Worm (Caenorhabditis elegans) whole organism, early embryonic: ENCODE results near the gene dsb-3.

ENCODE experiments used
- F13C5.2 ChIP-seq: sonication (generic microtip); optimal IDR thresholded peaks from 2 replicates; lab custom pipeline; 2017; ENCODE audit warnings: mild to moderate bottlenecking, missing genetic modification characterization, inconsistent platforms, missing compliant biosample characterization
- aly-1 ChIP-seq: sonication (generic microtip); optimal IDR thresholded peaks from 2 replicates; lab custom pipeline; 2016; ENCODE audit warnings: missing genetic modification characterization, missing compliant biosample characterization
- ama-1 ChIP-seq: fragments of 150-350 bp; optimal IDR thresholded peaks from 2 replicates; lab custom pipeline; 2014
- ceh-13 ChIP-seq: fragments of 200-800 bp; sonication (Bioruptor generic); optimal IDR thresholded peaks from 2 replicates; lab custom pipeline; 2018; ENCODE audit warnings: mild to moderate bottlenecking, missing genetic modification characterization, missing compliant biosample characterization
- ceh-36 ChIP-seq: sonication (generic microtip); optimal IDR thresholded peaks from 2 replicates; lab custom pipeline; 2016; ENCODE audit warnings: missing genetic modification characterization, inconsistent platforms, missing compliant biosample characterization
- flt-1 ChIP-seq: fragments of 200-800 bp; sonication (Bioruptor generic); IDR thresholded peaks from 2 replicates; pipeline ENCODE4 v1.3.6; 2022; ENCODE audit warnings: missing genetic modification characterization, missing compliant biosample characterization
- hmbx-1 ChIP-seq: sonication (generic microtip); optimal IDR thresholded peaks from 2 replicates; lab custom pipeline; 2016; ENCODE audit warnings: mild to moderate bottlenecking, missing genetic modification characterization, missing compliant biosample characterization
- hmg-4 ChIP-seq: fragments of 200-800 bp; sonication (Bioruptor generic); optimal IDR thresholded peaks from 2 replicates; lab custom pipeline; 2018; ENCODE audit warnings: mild to moderate bottlenecking, missing genetic modification characterization, missing compliant biosample characterization
- pes-1 ChIP-seq: fragments of 200-800 bp; sonication (Bioruptor generic); IDR thresholded peaks from 2 replicates; pipeline ENCODE4 v1.3.6; 2022; ENCODE audit warnings: missing genetic modification reagents, missing genetic modification characterization, missing compliant biosample characterization
- sea-1 ChIP-seq: fragments of 200-800 bp; sonication (Bioruptor generic); conservative IDR thresholded peaks from 2 replicates; pipeline ENCODE4 v1.3.6; 2022; ENCODE audit warnings: missing genetic modification characterization, missing compliant biosample characterization
- tra-4 ChIP-seq: sonication (generic microtip); optimal IDR thresholded peaks from 2 replicates; lab custom pipeline; 2017; ENCODE audit warnings: missing genetic modification characterization, missing compliant biosample characterization

DNA sequence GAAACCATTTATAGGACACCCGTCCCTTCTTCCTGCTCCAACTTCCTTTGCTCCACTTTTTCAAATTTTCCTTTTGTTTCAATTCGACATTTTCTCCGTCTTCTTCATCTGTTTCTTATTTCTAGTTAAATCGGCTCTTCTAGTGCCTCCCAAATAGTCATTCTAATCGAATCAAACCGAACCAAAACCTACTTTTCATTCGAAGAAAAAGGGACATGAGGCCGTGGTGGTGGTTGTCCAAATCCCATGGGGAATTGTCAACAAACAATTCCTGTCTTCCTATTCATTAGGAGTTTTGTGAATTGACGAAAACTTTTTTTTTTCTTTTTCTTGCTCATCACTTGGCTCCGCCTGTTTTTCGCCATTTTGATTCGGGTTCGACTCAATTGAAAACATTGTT lies 22.8 kb downstream of the dsb-3 start:
- TF ChIP-seq hmg-4 (GFP tag; lab: Kevin White, UChicago) (no peak), sea-1 (GFP tag; lab: Robert Waterston, UW) (no peak), pes-1 (GFP tag; lab: Robert Waterston, UW) (no peak), ceh-13 (GFP tag; lab: Kevin White, UChicago) (no peak), hmbx-1 (tag; lab: Kevin White, UChicago) (no peak), ama-1 (no peak), aly-1 (tag; lab: Kevin White, UChicago) (no peak), F13C5.2 (tag; lab: Kevin White, UChicago) (no peak), flt-1 (GFP tag; lab: Robert Waterston, UW) (no peak), ceh-36 (tag; lab: Kevin White, UChicago) (no peak), tra-4 (tag; lab: Kevin White, UChicago) (no peak)
